Worm (Caenorhabditis elegans): ENCODE results near the gene sdn-1.

Gene sdn-1

DNA sequence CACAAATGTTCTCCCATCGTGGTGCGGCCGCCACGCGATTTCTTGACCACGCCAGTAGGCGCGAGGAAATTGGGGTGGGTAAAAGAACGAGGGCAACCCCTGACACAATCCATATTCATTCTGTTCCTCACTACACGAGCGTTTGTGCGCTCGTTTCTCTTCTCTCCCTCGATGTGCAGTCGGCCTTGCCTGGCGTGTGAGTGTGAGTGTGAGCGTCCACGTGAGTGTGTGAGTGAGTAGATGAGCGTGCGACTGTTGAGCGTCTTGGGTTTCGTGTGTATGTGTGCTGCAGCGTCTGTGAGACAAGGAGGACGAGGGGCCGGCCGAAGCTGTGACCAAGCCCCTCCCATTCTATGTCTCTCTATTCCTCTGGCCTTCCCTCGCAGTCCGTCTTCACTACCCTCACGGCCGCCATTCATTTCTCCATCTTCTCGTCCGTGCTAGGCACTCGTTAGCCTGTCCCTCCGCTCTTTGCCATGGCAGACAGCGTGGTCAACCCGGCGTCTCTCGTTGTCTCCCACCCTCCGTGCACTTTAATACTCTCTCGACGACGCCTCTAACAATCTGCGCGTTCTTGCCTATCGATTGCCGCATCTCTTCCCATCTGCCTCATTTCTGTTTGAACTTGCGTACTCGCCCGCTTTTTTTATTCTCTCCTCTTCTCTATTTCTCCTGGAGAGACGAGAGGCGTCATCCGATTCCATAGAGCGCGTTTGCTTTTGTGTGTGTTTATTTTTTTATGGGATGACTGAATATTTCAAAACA, 24.6 kb downstream of the sdn-1 start (continued):
- TF ChIP-seq unc-3 (GFP tag; conservative IDR thresholded peaks at IDR 0.05) (no peak), unc-3 (tag; optimal IDR thresholded peaks at IDR 0.05) (peak; percentile 65), nhr-232 (tag; optimal IDR thresholded peaks at IDR 0.05) (peak; percentile 60), ceh-22 (tag; optimal IDR thresholded peaks at IDR 0.05) (peak; percentile 49), syd-9 (tag; optimal IDR thresholded peaks at IDR 0.05) (peak; percentile 85), lin-11 (tag; optimal IDR thresholded peaks at IDR 0.05) (no peak), ztf-16 (tag; optimal IDR thresholded peaks at IDR 0.05) (peak; percentile 67), elt-2 (tag; optimal IDR thresholded peaks at IDR 0.05) (peak; percentile 65), ama-1 (optimal IDR thresholded peaks at IDR 0.05) (no peak), sox-2 (GFP tag; IDR thresholded peaks at IDR 0.05) (peak; percentile 2; the same call in 1 of the 2 replicates), T23F11.4 (GFP tag; optimal IDR thresholded peaks at IDR 0.05) (no peak), unc-86 (tag; optimal IDR thresholded peaks at IDR 0.05) (peak; percentile 7), madf-2 (tag; optimal IDR thresholded peaks at IDR 0.05) (peak; percentile 66), elt-4 (tag; optimal IDR thresholded peaks at IDR 0.05) (no peak), che-1 (tag; optimal IDR thresholded peaks at IDR 0.05) (peak; percentile 59), ttx-3 (tag; optimal IDR thresholded peaks at IDR 0.05) (peak; percentile 65), unc-42 (tag; optimal IDR thresholded peaks at IDR 0.05) (peak; percentile 86), pros-1 (tag; optimal IDR thresholded peaks at IDR 0.05) (peak; percentile 99), fkh-10 (GFP tag; optimal IDR thresholded peaks at IDR 0.05) (peak; percentile 30), hlh-13 (GFP tag; optimal IDR thresholded peaks at IDR 0.05) (no peak), nfya-1 (tag; optimal IDR thresholded peaks at IDR 0.05) (peak; percentile 85), dmd-4 (tag; optimal IDR thresholded peaks at IDR 0.05; ENCODE audit: borderline replicate concordance) (no peak), ref-2 (tag; optimal IDR thresholded peaks at IDR 0.05) (peak; percentile 95), tbx-2 (tag; optimal IDR thresholded peaks at IDR 0.05) (peak; percentile 95), ceh-48 (tag; optimal IDR thresholded peaks at IDR 0.05) (peak; percentile 96), C08G9.2 (tag; optimal IDR thresholded peaks at IDR 0.05) (peak; percentile 56), pqm-1 (tag; optimal IDR thresholded peaks at IDR 0.05) (peak; percentile 60), fax-1 (tag; optimal IDR thresholded peaks at IDR 0.05) (peak; percentile 35)

DNA sequence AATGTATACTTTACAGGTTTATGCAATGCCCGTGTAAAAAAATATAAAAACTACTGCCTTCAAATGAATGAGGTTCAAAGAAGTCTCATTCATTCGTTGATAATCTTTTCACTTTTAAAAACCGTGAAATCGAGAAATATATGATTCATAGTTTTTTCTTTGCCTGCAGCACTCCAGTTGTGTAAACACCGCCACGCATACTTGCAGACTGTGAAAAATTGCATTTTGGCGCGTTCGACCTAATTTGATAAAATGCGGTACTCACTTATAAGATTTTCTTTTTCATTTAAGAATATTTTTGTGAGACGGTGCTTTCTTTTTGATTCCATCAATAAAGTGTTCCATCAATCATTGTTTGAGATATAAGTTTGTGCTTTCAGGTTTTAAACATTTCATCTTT, 26.4 kb downstream of the sdn-1 start:
- TF ChIP-seq tbx-2 (tag; optimal IDR thresholded peaks at IDR 0.05) (no peak), unc-42 (tag; optimal IDR thresholded peaks at IDR 0.05) (peak; percentile 72)

DNA sequence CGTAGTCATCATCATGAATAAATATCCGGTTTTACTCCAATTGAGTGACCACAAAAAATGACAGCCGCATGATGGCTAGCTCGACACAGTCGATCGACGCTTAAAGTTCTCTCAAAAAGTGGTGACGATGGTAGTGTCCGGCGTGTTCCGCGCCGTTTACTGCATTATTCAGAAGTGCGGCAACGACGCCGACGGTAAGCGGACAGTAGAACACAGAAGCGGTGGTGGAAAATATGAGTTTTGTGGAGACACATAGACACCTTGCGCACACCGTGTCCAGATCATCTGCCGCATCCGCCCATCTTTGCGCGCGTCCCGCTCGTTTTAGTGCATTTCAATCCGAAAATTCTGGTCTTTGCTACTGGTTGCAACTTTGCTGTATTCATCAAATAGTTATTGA, 33.9 kb downstream of the sdn-1 start, which contains the start of gene F59F5.7:
Gene F59F5.7 (plus strand): TSS at position 301 of the 400 bp plus-strand sequence.
- no peak for TF ChIP-seq unc-55 (GFP tag; optimal IDR thresholded peaks at IDR 0.05)
- TF ChIP-seq sox-2 (GFP tag; IDR thresholded peaks at IDR 0.05) = no peak
- TF ChIP-seq unc-3 (GFP tag; conservative IDR thresholded peaks at IDR 0.05) = no peak
- TF ChIP-seq unc-3 (tag; optimal IDR thresholded peaks at IDR 0.05) = no peak

DNA sequence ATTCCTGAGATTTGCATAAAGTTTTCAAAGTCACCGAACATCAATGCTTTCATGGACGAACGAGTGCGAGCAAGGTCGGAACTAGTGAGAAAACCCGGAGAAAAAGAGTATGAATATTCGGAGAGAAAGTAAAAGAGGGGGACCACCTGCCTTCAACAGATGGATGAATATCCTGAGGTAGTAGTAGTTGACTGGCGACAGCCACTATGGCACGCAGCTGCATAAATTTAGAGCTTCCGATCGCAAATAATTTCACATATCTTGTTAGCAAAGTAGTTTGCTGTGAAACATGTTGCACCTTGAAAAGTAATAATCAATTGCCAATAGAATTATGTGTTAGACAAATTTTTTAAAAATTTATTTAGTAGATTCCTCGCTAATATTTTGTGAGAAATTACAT, 36.4 kb downstream of the sdn-1 start:
- TF ChIP-seq nfya-1 (tag; optimal IDR thresholded peaks at IDR 0.05) (no peak), unc-3 (GFP tag; conservative IDR thresholded peaks at IDR 0.05) (no peak), unc-3 (tag; optimal IDR thresholded peaks at IDR 0.05) (no peak), pha-2 (tag; optimal IDR thresholded peaks at IDR 0.05) (no peak), ceh-14 (tag; optimal IDR thresholded peaks at IDR 0.05) (no peak), sdc-2 (tag; optimal IDR thresholded peaks at IDR 0.05) (no peak), sox-2 (GFP tag; IDR thresholded peaks at IDR 0.05) (no peak), Y22D7AL.16 (tag; optimal IDR thresholded peaks at IDR 0.05) (no peak), ceh-34 (tag; optimal IDR thresholded peaks at IDR 0.05) (no peak), fkh-10 (GFP tag; optimal IDR thresholded peaks at IDR 0.05) (no peak), syd-9 (tag; optimal IDR thresholded peaks at IDR 0.05) (no peak), gmeb-2 (tag; optimal IDR thresholded peaks at IDR 0.05) (no peak), nhr-11 (tag; optimal IDR thresholded peaks at IDR 0.05) (no peak), C08G9.2 (tag; optimal IDR thresholded peaks at IDR 0.05) (no peak)

Measured in whole organism, late embryonic.